Worm (Caenorhabditis elegans) whole organism, young adult: ENCODE results near the gene F22F7.8.

ENCODE experiments used
- B0019.2 ChIP-seq: fragments of 200-800 bp; sonication (Bioruptor generic); conservative IDR thresholded peaks from 2 replicates; pipeline ENCODE4 v1.3.6; 2022; ENCODE audit warnings: missing genetic modification reagents, missing genetic modification characterization, missing compliant biosample characterization
- B0261.1 ChIP-seq: sonication (generic microtip); optimal IDR thresholded peaks from 2 replicates; lab custom pipeline; 2016; ENCODE audit warnings: mild to moderate bottlenecking, missing genetic modification characterization, moderate library complexity, missing compliant biosample characterization
- C06A6.2 ChIP-seq: fragments of 200-800 bp; sonication (Bioruptor generic); conservative IDR thresholded peaks from 2 replicates; pipeline ENCODE4 v1.3.6; 2022; ENCODE audit warnings: missing genetic modification characterization, missing compliant biosample characterization
- F10E7.11 ChIP-seq: sonication (generic microtip); optimal IDR thresholded peaks from 2 replicates; lab custom pipeline; 2017; ENCODE audit warnings: mild to moderate bottlenecking, missing genetic modification characterization, moderate library complexity, missing compliant biosample characterization
- F39B2.1 ChIP-seq: fragments of 200-800 bp; sonication (Bioruptor generic); IDR thresholded peaks from 2 replicates; pipeline ENCODE4 v1.3.6; 2022; ENCODE audit warnings: missing genetic modification reagents, missing genetic modification characterization, missing compliant biosample characterization
- K12H6.12 ChIP-seq: fragments of 200-800 bp; sonication (Bioruptor generic); optimal IDR thresholded peaks from 2 replicates; lab custom pipeline; 2018; ENCODE audit warnings: mild to moderate bottlenecking, missing genetic modification characterization, missing compliant biosample characterization
- Y79H2A.3 ChIP-seq: fragments of 200-800 bp; sonication (Bioruptor generic); conservative IDR thresholded peaks from 2 replicates; pipeline ENCODE4 v1.3.6; 2022; ENCODE audit warnings: missing genetic modification reagents, missing genetic modification characterization, missing compliant biosample characterization
- Y95B8A.8 ChIP-seq: fragments of 200-800 bp; sonication (Bioruptor generic); IDR thresholded peaks from 2 replicates; pipeline ENCODE4 v1.3.6; 2022; ENCODE audit warnings: missing genetic modification reagents, missing genetic modification characterization, missing compliant biosample characterization
- ama-1 ChIP-seq, 3 experiments: fragments of 150-350 bp in 1 of 3; sonication (generic microtip) in 2 of 3; optimal IDR thresholded peaks; 2 replicates each; lab custom pipeline; 2014 to 2018; ENCODE audit warnings: missing biosample characterization in 2 of 3, missing genetic modification characterization in 2 of 3, missing genetic modification reagents in 2 of 3
- aptf-2 ChIP-seq: fragments of 200-800 bp; sonication (Bioruptor generic); conservative IDR thresholded peaks from 2 replicates; pipeline ENCODE4 v1.3.6; 2022; ENCODE audit warnings: missing genetic modification reagents, missing genetic modification characterization, missing compliant biosample characterization
- atf-7 ChIP-seq: sonication (generic microtip); optimal IDR thresholded peaks from 2 replicates; lab custom pipeline; 2017; ENCODE audit warnings: mild to moderate bottlenecking, missing genetic modification characterization, missing compliant biosample characterization
- ceh-58 ChIP-seq: fragments of 200-800 bp; sonication (Bioruptor generic); IDR thresholded peaks from 2 replicates; pipeline ENCODE4 v1.3.6; 2022; ENCODE audit warnings: missing genetic modification characterization, missing compliant biosample characterization
- ceh-79 ChIP-seq: sonication (generic microtip); optimal IDR thresholded peaks from 2 replicates; lab custom pipeline; 2017; ENCODE audit warnings: mild to moderate bottlenecking, missing genetic modification characterization, missing compliant biosample characterization
- die-1 ChIP-seq: sonication (generic microtip); optimal IDR thresholded peaks from 2 replicates; lab custom pipeline; 2016; ENCODE audit warnings: missing genotype, mild to moderate bottlenecking, missing genetic modification characterization, missing compliant biosample characterization
- egrh-3 ChIP-seq: fragments of 200-800 bp; sonication (Bioruptor generic); IDR thresholded peaks from 2 replicates; pipeline ENCODE4 v1.3.6; 2022; ENCODE audit warnings: missing genetic modification reagents, missing genetic modification characterization, missing compliant biosample characterization
- ekl-4 ChIP-seq: fragments of 200-800 bp; sonication (Bioruptor generic); IDR thresholded peaks from 2 replicates; pipeline ENCODE4 v1.3.6; 2022; ENCODE audit warnings: missing genetic modification reagents, missing genetic modification characterization, missing compliant biosample characterization
- fkh-3 ChIP-seq: sonication (generic microtip); optimal IDR thresholded peaks from 2 replicates; lab custom pipeline; 2016; ENCODE audit warnings: mild to moderate bottlenecking, missing genetic modification characterization, missing compliant biosample characterization
- hmg-1.2 ChIP-seq: fragments of 200-800 bp; sonication (Bioruptor generic); IDR thresholded peaks from 2 replicates; pipeline ENCODE4 v1.3.6; 2022; ENCODE audit warnings: missing genetic modification reagents, missing genetic modification characterization, missing compliant biosample characterization
- lag-1 ChIP-seq: fragments of 200-800 bp; sonication (Bioruptor generic); IDR thresholded peaks from 2 replicates; pipeline ENCODE4 v1.3.6; 2022; ENCODE audit warnings: missing genetic modification reagents, missing genetic modification characterization, missing compliant biosample characterization
- lin-26 ChIP-seq: fragments of 200-800 bp; sonication (Bioruptor generic); IDR thresholded peaks from 2 replicates; pipeline ENCODE4 v1.3.6; 2022; ENCODE audit warnings: missing genetic modification reagents, missing genetic modification characterization, missing compliant biosample characterization
- lsy-27 ChIP-seq: sonication (generic microtip); optimal IDR thresholded peaks from 2 replicates; lab custom pipeline; 2017; ENCODE audit warnings: missing genetic modification characterization, mild to moderate bottlenecking, missing compliant biosample characterization, antibody characterized with exemption, missing genotype, borderline replicate concordance; ENCODE audit not compliant: insufficient read depth
- mes-4 ChIP-seq: sonication (generic microtip); optimal IDR thresholded peaks from 2 replicates; lab custom pipeline; 2016; ENCODE audit warnings: missing genotype, missing genetic modification characterization, missing compliant biosample characterization
- mxl-1 ChIP-seq: sonication (generic microtip); optimal IDR thresholded peaks from 2 replicates; lab custom pipeline; 2016; ENCODE audit warnings: missing genetic modification characterization, missing compliant biosample characterization
- nfya-1 ChIP-seq: sonication (generic microtip); optimal IDR thresholded peaks from 2 replicates; lab custom pipeline; 2017; ENCODE audit warnings: antibody characterized with exemption, missing compliant biosample characterization, missing genetic modification characterization, borderline replicate concordance; ENCODE audit not compliant: insufficient read depth
- nhr-80 ChIP-seq: sonication (generic microtip); optimal IDR thresholded peaks from 2 replicates; lab custom pipeline; 2016; ENCODE audit warnings: missing genetic modification characterization, missing compliant biosample characterization
- pbrm-1 ChIP-seq: fragments of 200-800 bp; sonication (Bioruptor generic); IDR thresholded peaks from 2 replicates; pipeline ENCODE4 v1.3.6; 2022; ENCODE audit warnings: missing genetic modification reagents, missing genetic modification characterization, missing compliant biosample characterization
- snpc-4 ChIP-seq, 5 experiments: fragments of 150-350 bp in 1 of 5; sonication (generic microtip) in 4 of 5; optimal IDR thresholded peaks; 2 replicates each; lab custom pipeline; 2014 to 2018; ENCODE audit warnings: missing genetic modification characterization in 5 of 5, missing biosample characterization in 3 of 5, antibody characterized with exemption in 2 of 5, mild to moderate bottlenecking in 2 of 5, missing compliant biosample characterization in 2 of 5, missing genotype in 2 of 5, moderate library complexity in 2 of 5, missing genetic modification reagents in 1 of 5
- tbx-9 ChIP-seq: sonication (generic microtip); optimal IDR thresholded peaks from 2 replicates; lab custom pipeline; 2016; ENCODE audit warnings: borderline replicate concordance, missing genetic modification characterization, inconsistent platforms, missing compliant biosample characterization
- zim-3 ChIP-seq: sonication (generic microtip); optimal IDR thresholded peaks from 2 replicates; lab custom pipeline; 2017; ENCODE audit warnings: mild to moderate bottlenecking, missing genetic modification characterization, moderate library complexity, missing compliant biosample characterization
- ztf-22 ChIP-seq: fragments of 200-800 bp; sonication (Bioruptor generic); optimal IDR thresholded peaks from 2 replicates; lab custom pipeline; 2018; ENCODE audit warnings: mild to moderate bottlenecking, missing genetic modification characterization, moderate library complexity, missing compliant biosample characterization
- ztf-25 ChIP-seq: fragments of 200-800 bp; sonication (Bioruptor generic); IDR thresholded peaks from 2 replicates; pipeline ENCODE4 v1.3.6; 2022; ENCODE audit warnings: missing genetic modification reagents, missing genetic modification characterization, missing compliant biosample characterization

The F22F7.8 gene

DNA sequence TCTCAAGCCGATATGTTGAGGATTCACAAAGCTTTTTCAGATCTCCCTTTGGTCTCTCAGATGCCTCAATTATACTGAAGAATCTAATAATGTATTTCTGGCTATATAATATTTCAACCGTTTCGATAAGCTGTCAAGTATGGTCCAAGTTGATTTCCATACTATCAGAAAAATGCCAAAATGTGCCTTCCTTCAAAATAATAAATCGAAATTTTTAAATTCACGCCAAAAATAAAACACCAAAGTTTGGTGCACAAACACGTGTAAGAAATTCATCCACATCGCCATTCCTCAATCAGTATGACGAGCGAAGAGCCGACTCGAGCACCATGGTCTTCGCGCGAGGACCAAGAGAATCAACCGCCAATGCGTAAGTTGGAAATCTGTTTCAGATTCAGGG lies 2.2 kb downstream of the F22F7.8 start, which contains the start of gene F22F7.11:
Gene F22F7.11 (plus strand): TSS at position 301 of the 400 bp plus-strand sequence.
- TF ChIP-seq atf-7 (tag; lab: Kevin White, UChicago) (no peak), aptf-2 (GFP tag; lab: Robert Waterston, UW) (no peak), snpc-4 (GFP tag; optimal IDR thresholded peaks at IDR 0.05; lab: Kevin White, UChicago) (no peak), snpc-4 (tag; optimal IDR thresholded peaks at IDR 0.05; lab: Kevin White, UChicago) (no peak), ceh-58 (GFP tag; lab: Robert Waterston, UW) (no peak), C06A6.2 (GFP tag; lab: Robert Waterston, UW) (no peak), B0019.2 (GFP tag; lab: Robert Waterston, UW) (no peak), F10E7.11 (tag; lab: Kevin White, UChicago) (no peak), egrh-3 (GFP tag; lab: Robert Waterston, UW) (no peak)

DNA sequence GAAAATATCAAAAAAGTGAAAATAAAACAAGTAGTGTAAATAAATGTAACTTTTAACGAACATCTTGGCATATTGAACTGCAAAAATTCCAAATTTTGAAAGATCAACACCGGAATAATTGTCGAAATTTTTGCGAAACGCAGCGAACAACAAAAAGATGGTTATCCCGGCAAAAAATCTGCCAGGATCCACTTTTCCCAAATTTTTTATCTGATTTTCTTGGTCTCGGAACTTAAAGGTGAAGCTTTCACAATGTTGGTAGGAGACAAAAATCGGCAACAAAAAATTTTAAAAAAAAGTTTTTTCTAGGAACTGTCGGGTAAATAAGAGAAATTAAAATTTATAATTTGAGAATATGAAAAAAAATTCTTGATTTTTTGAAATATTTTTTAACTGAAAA lies 3.2 kb downstream of the F22F7.8 start, which contains the start of gene bgnt-1.2:
Gene bgnt-1.2 (minus strand): TSS at position 101 of the 400 bp plus-strand sequence.
- TF ChIP-seq Y79H2A.3 (GFP tag; lab: Robert Waterston, UW) (no peak), ekl-4 (GFP tag; lab: Robert Waterston, UW) (no peak), ztf-22 (GFP tag; lab: Kevin White, UChicago) (no peak), lsy-27 (tag; lab: Kevin White, UChicago) (no peak), B0261.1 (tag; lab: Kevin White, UChicago) (no peak), mes-4 (tag; lab: Kevin White, UChicago) (no peak), fkh-3 (tag; lab: Kevin White, UChicago) (no peak), lin-26 (GFP tag; lab: Robert Waterston, UW) (no peak), K12H6.12 (tag; lab: Kevin White, UChicago) (no peak), F39B2.1 (GFP tag; lab: Robert Waterston, UW) (no peak), Y95B8A.8 (GFP tag; lab: Robert Waterston, UW) (no peak), ceh-79 (no peak), die-1 (tag; lab: Kevin White, UChicago) (no peak), zim-3 (tag; lab: Kevin White, UChicago) (no peak), pbrm-1 (no peak), ztf-25 (no peak)
- TF ChIP-seq, all 124 proteins: peak for 0

ce11 chrV:2110368-2110767 lies 11.4 kb downstream of the F22F7.8 start, which contains the start of gene F22F7.3:
Gene F22F7.3, plus strand, starts transcription at chrV:2110668.
- TF ChIP-seq hmg-1.2 (GFP tag; lab: Robert Waterston, UW) = no peak

DNA sequence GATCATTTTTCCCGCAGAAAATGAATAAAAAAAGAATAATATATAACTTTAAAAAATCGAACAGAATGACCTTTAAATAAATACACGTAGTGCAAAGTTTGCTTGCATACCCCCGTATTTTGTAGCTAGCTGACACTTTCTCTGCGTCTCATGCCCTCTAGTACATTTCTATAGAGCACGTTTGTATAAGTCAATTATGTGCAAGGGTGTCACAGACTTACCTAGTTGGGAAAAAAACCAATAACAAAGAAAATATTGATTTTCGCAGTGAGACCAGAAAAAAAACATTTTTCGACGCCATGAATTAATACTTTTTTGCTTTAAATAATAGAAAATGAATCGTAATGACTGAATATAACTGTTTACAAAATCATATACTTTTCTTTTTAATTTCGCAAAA lies 12.5 kb downstream of the F22F7.8 start, which contains the start of gene ckb-4:
Gene ckb-4 (minus strand): TSS at position 140 of the 400 bp plus-strand sequence.
- TF ChIP-seq ama-1 (optimal IDR thresholded peaks at IDR 0.05; lab: Kevin White, UChicago) (no peak), ama-1 (GFP tag; optimal IDR thresholded peaks at IDR 0.05; lab: Kevin White, UChicago) (no peak), mes-4 (tag; lab: Kevin White, UChicago) (no peak), nhr-80 (tag; lab: Kevin White, UChicago) (peak; percentile 22), F10E7.11 (tag; lab: Kevin White, UChicago) (no peak)

- TF ChIP-seq fkh-3 (tag; lab: Kevin White, UChicago) (no peak), nfya-1 (tag; lab: Kevin White, UChicago) (no peak), mxl-1 (tag; lab: Kevin White, UChicago) (no peak), lag-1 (GFP tag; lab: Robert Waterston, UW) (no peak), tbx-9 (tag; lab: Kevin White, UChicago) (no peak)
Observed at ce11 chrV:2105976-2106375, 15.8 kb downstream of the F22F7.8 start, which contains the start of gene F22F7.4. Gene F22F7.4, minus strand, starts transcription at chrV:2106076.
